Worm (Caenorhabditis elegans) whole organism, midembryonic: ENCODE measurements around the gene C06B3.6.

ENCODE experiments used
- T22C8.4 ChIP-seq: fragments of 200-800 bp; sonication (Bioruptor generic); IDR thresholded peaks from 2 replicates; pipeline ENCODE4 v1.3.6; 2022; ENCODE audit warnings: missing genetic modification characterization, missing compliant biosample characterization
- cog-1 ChIP-seq: sonication (generic microtip); optimal IDR thresholded peaks from 2 replicates; lab custom pipeline; 2016; ENCODE audit warnings: missing genetic modification characterization, missing compliant biosample characterization
- flt-1 ChIP-seq: fragments of 200-800 bp; sonication (Bioruptor generic); IDR thresholded peaks from 2 replicates; pipeline ENCODE4 v1.3.6; 2022; ENCODE audit warnings: missing genetic modification characterization, missing compliant biosample characterization
- klf-2 ChIP-seq: fragments of 200-800 bp; sonication (Bioruptor generic); conservative IDR thresholded peaks from 2 replicates; pipeline ENCODE4 v1.3.6; 2022; ENCODE audit warnings: missing genetic modification reagents, missing genetic modification characterization, missing compliant biosample characterization
- med-1 ChIP-seq: sonication (generic microtip); optimal IDR thresholded peaks from 2 replicates; lab custom pipeline; 2017; ENCODE audit warnings: missing genetic modification characterization, mild to moderate bottlenecking, missing compliant biosample characterization, antibody characterized with exemption, missing genetic modification reagents; ENCODE audit not compliant: insufficient read depth
- ref-1 ChIP-seq: fragments of 200-800 bp; sonication (Bioruptor generic); conservative IDR thresholded peaks from 2 replicates; pipeline ENCODE4 v1.3.6; 2022; ENCODE audit warnings: missing genetic modification reagents, missing genetic modification characterization, missing compliant biosample characterization
- tab-1 ChIP-seq: fragments of 200-800 bp; sonication (Bioruptor generic); IDR thresholded peaks from 2 replicates; pipeline ENCODE4 v1.3.6; 2022; ENCODE audit warnings: missing genetic modification characterization, missing compliant biosample characterization

- no peak for TF ChIP-seq ref-1 (GFP tag; lab: Robert Waterston, UW)
- TF ChIP-seq klf-2 (GFP tag; lab: Robert Waterston, UW), result no peak
- TF ChIP-seq flt-1 (GFP tag; lab: Robert Waterston, UW), result no peak
- TF ChIP-seq tab-1 (GFP tag; lab: Robert Waterston, UW), result no peak
- TF ChIP-seq T22C8.4 (GFP tag; lab: Robert Waterston, UW), result no peak
- no peak for TF ChIP-seq med-1
- no peak for TF ChIP-seq cog-1 (tag; lab: Kevin White, UChicago)
Observed at ce11 chrV:13934545-13934944, 25.8 kb upstream of the C06B3.6 start, which contains the start of gene R10D12.1.
